Fruit fly (Drosophila melanogaster) whole organism, adult: ENCODE results near the gene Gdap1.
A peak's percentile ranks its signal among the peaks of the same experiment; 100 is the strongest.

Source experiments
- CG11617 ChIP-seq: fragments of 200-800 bp; sonication (Bioruptor generic); optimal IDR thresholded peaks from 2 replicates; lab custom pipeline; 2017; ENCODE audit warnings: mild to moderate bottlenecking, missing biosample characterization, missing genetic modification reagents, missing genetic modification characterization
- CG12768 ChIP-seq: fragments of 200-800 bp; sonication (Bioruptor generic); optimal IDR thresholded peaks from 2 replicates; lab custom pipeline; 2017; ENCODE audit warnings: missing biosample characterization, missing genetic modification characterization, mild to moderate bottlenecking, moderate library complexity, missing genetic modification reagents
- CG14711 ChIP-seq: fragments of 200-800 bp; sonication (Bioruptor generic); optimal IDR thresholded peaks from 2 replicates; lab custom pipeline; 2018; ENCODE audit warnings: missing biosample characterization, mild to moderate bottlenecking, missing genetic modification characterization, moderate library complexity
- CG1620 ChIP-seq: fragments of 200-800 bp; sonication (Bioruptor generic); optimal IDR thresholded peaks from 2 replicates; lab custom pipeline; 2016; ENCODE audit warnings: missing biosample characterization, missing genetic modification characterization
- CG33017 ChIP-seq: fragments of 200-800 bp; sonication (Bioruptor generic); optimal IDR thresholded peaks from 2 replicates; lab custom pipeline; 2018; ENCODE audit warnings: missing biosample characterization, mild to moderate bottlenecking, missing genetic modification characterization, moderate library complexity
- CG5204 ChIP-seq: fragments of 200-800 bp; sonication (Bioruptor generic); optimal IDR thresholded peaks from 2 replicates; lab custom pipeline; 2016; ENCODE audit warnings: missing biosample characterization, missing genetic modification characterization
- CG7045 ChIP-seq: fragments of 200-800 bp; sonication (Bioruptor generic); optimal IDR thresholded peaks from 2 replicates; lab custom pipeline; 2017; ENCODE audit warnings: missing biosample characterization, mild to moderate bottlenecking, missing genetic modification characterization
- CG7101 ChIP-seq: fragments of 200-800 bp; sonication (Bioruptor generic); optimal IDR thresholded peaks from 2 replicates; lab custom pipeline; 2018; ENCODE audit warnings: missing biosample characterization, mild to moderate bottlenecking, missing genetic modification characterization, moderate library complexity
- Clk ChIP-seq: fragments of 200-800 bp; sonication (Bioruptor generic); optimal IDR thresholded peaks from 2 replicates; lab custom pipeline; 2017; ENCODE audit warnings: missing biosample characterization, missing genetic modification characterization
- Crg-1 ChIP-seq: fragments of 200-800 bp; sonication (Bioruptor generic); optimal IDR thresholded peaks from 2 replicates; lab custom pipeline; 2016; ENCODE audit warnings: missing biosample characterization, missing genetic modification characterization
- Hr96 ChIP-seq: fragments of 200-800 bp; sonication (Bioruptor generic); optimal IDR thresholded peaks from 2 replicates; lab custom pipeline; 2016; ENCODE audit warnings: missing biosample characterization, missing genetic modification characterization
- Mnt ChIP-seq: fragments of 200-800 bp; sonication (Bioruptor generic); optimal IDR thresholded peaks from 2 replicates; lab custom pipeline; 2016; ENCODE audit warnings: missing biosample characterization, mild to moderate bottlenecking, missing genetic modification characterization
- bab1 ChIP-seq: fragments of 200-800 bp; sonication (Bioruptor generic); optimal IDR thresholded peaks from 3 replicates; lab custom pipeline; 2019; ENCODE audit warnings: missing biosample characterization, mild to moderate bottlenecking, missing genetic modification characterization, moderate library complexity
- cic ChIP-seq: fragments of 200-800 bp; sonication (Bioruptor generic); optimal IDR thresholded peaks from 2 replicates; lab custom pipeline; 2017; ENCODE audit warnings: missing biosample characterization, mild to moderate bottlenecking, missing genetic modification characterization, moderate library complexity
- cnc ChIP-seq, 2 experiments: fragments of >200 bp; optimal IDR thresholded peaks; 2 replicates each; lab custom pipeline; 2017
- kay ChIP-seq: fragments of 200-800 bp; sonication (Bioruptor generic); peaks from one replicate; lab custom pipeline; 2016; ENCODE audit warnings: missing biosample characterization, missing genetic modification characterization, borderline replicate concordance
- ovo ChIP-seq: fragments of 200-800 bp; sonication (Bioruptor generic); optimal IDR thresholded peaks from 2 replicates; lab custom pipeline; 2016; ENCODE audit warnings: missing biosample characterization, missing genetic modification characterization
- pad ChIP-seq: fragments of 200-800 bp; sonication (Bioruptor generic); optimal IDR thresholded peaks from 3 replicates; lab custom pipeline; 2017; ENCODE audit warnings: missing biosample characterization, missing genetic modification characterization, mild to moderate bottlenecking, moderate library complexity, missing genetic modification reagents
- tj ChIP-seq: fragments of 200-800 bp; sonication (Bioruptor generic); optimal IDR thresholded peaks from 3 replicates; lab custom pipeline; 2017; ENCODE audit warnings: missing biosample characterization, mild to moderate bottlenecking, missing genetic modification characterization, moderate library complexity
- toe ChIP-seq: fragments of 200-800 bp; sonication (Bioruptor generic); optimal IDR thresholded peaks from 2 replicates; lab custom pipeline; 2016; ENCODE audit warnings: missing biosample characterization, missing genetic modification characterization

The Gdap1 gene

dm6 chr3L:5184502-5184859 lies 42.7 kb downstream of the Gdap1 start:
- TF ChIP-seq CG11617 (no peak), kay (GFP tag; lab: Kevin White, UChicago) (peak; percentile 51), CG7045 (GFP tag; lab: Kevin White, UChicago) (no peak), CG33017 (tag; lab: Kevin White, UChicago) (no peak), CG7101 (tag; lab: Kevin White, UChicago) (no peak), Clk (GFP tag; lab: Kevin White, UChicago) (no peak), cic (GFP tag; lab: Kevin White, UChicago) (no peak), toe (GFP tag; lab: Kevin White, UChicago) (no peak), bab1 (GFP tag; lab: Kevin White, UChicago) (no peak), cnc (optimal IDR thresholded peaks at IDR 0.05; lab: Kevin White, UChicago) (no peak), CG12768 (GFP tag; lab: Kevin White, UChicago) (no peak), ovo (GFP tag; lab: Kevin White, UChicago) (peak; percentile 53), Mnt (GFP tag; lab: Kevin White, UChicago) (no peak), pad (GFP tag; lab: Kevin White, UChicago) (no peak)

dm6 chr3L:5184860-5185639 lies 43.3 kb downstream of the Gdap1 start:
- TF ChIP-seq pad (GFP tag; lab: Kevin White, UChicago) (peak; percentile 48), tj (GFP tag; lab: Kevin White, UChicago) (peak; percentile 37), CG1620 (GFP tag; lab: Kevin White, UChicago) (no peak), toe (GFP tag; lab: Kevin White, UChicago) (no peak), cnc (optimal IDR thresholded peaks at IDR 0.05; lab: Kevin White, UChicago) (no peak), Clk (GFP tag; lab: Kevin White, UChicago) (no peak), cic (GFP tag; lab: Kevin White, UChicago) (peak; percentile 83), CG7045 (GFP tag; lab: Kevin White, UChicago) (no peak)

- TF ChIP-seq pad (GFP tag; lab: Kevin White, UChicago) = peak; percentile 80
- peak; percentile 73 for TF ChIP-seq CG7045 (GFP tag; lab: Kevin White, UChicago)
- peak; percentile 10 for TF ChIP-seq tj (GFP tag; lab: Kevin White, UChicago)
- TF ChIP-seq ovo (GFP tag; lab: Kevin White, UChicago) = peak; percentile 32
- TF ChIP-seq CG12768 (GFP tag; lab: Kevin White, UChicago) = peak; percentile 51
- peak; percentile 53 for TF ChIP-seq CG11617
- TF ChIP-seq CG5204 = peak; percentile 24
- TF ChIP-seq CG33017 (tag; lab: Kevin White, UChicago) = peak; percentile 77
- peak; percentile 69 for TF ChIP-seq cic (GFP tag; lab: Kevin White, UChicago)
- no peak for TF ChIP-seq Mnt (GFP tag; lab: Kevin White, UChicago)
- TF ChIP-seq Clk (GFP tag; lab: Kevin White, UChicago) = peak; percentile 40
- TF ChIP-seq cnc (optimal IDR thresholded peaks at IDR 0.05; lab: Kevin White, UChicago) = no peak
- peak; percentile 7 for TF ChIP-seq Crg-1
- TF ChIP-seq toe (GFP tag; lab: Kevin White, UChicago) = peak; percentile 47
- TF ChIP-seq CG1620 (GFP tag; lab: Kevin White, UChicago) = no peak
- TF ChIP-seq Hr96 (GFP tag; lab: Kevin White, UChicago) = peak; percentile 41
- peak; percentile 65 for TF ChIP-seq CG7101 (tag; lab: Kevin White, UChicago)
- peak; percentile 70 for TF ChIP-seq kay (GFP tag; lab: Kevin White, UChicago)
- TF ChIP-seq CG14711 (tag; lab: Kevin White, UChicago) = peak; percentile 71
- TF ChIP-seq bab1 (GFP tag; lab: Kevin White, UChicago) = peak; percentile 14
Measured at dm6 chr3L:5186807-5187571, 45.2 kb downstream of the Gdap1 start.

- TF ChIP-seq ovo (GFP tag; lab: Kevin White, UChicago) (no peak), CG12768 (GFP tag; lab: Kevin White, UChicago) (no peak), toe (GFP tag; lab: Kevin White, UChicago) (no peak), Mnt (GFP tag; lab: Kevin White, UChicago) (no peak), CG5204 (peak; percentile 22), Clk (GFP tag; lab: Kevin White, UChicago) (no peak), CG7045 (GFP tag; lab: Kevin White, UChicago) (no peak), tj (GFP tag; lab: Kevin White, UChicago) (no peak), Hr96 (GFP tag; lab: Kevin White, UChicago) (no peak), CG7101 (tag; lab: Kevin White, UChicago) (peak; percentile 38), Crg-1 (no peak), pad (GFP tag; lab: Kevin White, UChicago) (no peak), CG14711 (tag; lab: Kevin White, UChicago) (peak; percentile 71), bab1 (GFP tag; lab: Kevin White, UChicago) (peak; percentile 80), cnc (optimal IDR thresholded peaks at IDR 0.05; lab: Kevin White, UChicago) (no peak), cic (GFP tag; lab: Kevin White, UChicago) (no peak), kay (GFP tag; lab: Kevin White, UChicago) (no peak), CG11617 (no peak), CG33017 (tag; lab: Kevin White, UChicago) (no peak), CG1620 (GFP tag; lab: Kevin White, UChicago) (no peak)
Measured at dm6 chr3L:5187572-5187934, 45.8 kb downstream of the Gdap1 start.

- TF ChIP-seq bab1 (GFP tag; lab: Kevin White, UChicago) (peak; percentile 29), CG14711 (tag; lab: Kevin White, UChicago) (peak; percentile 7), Crg-1 (no peak), tj (GFP tag; lab: Kevin White, UChicago) (peak; percentile 2), CG1620 (GFP tag; lab: Kevin White, UChicago) (no peak), CG7101 (tag; lab: Kevin White, UChicago) (no peak), toe (GFP tag; lab: Kevin White, UChicago) (no peak)
Measured at dm6 chr3L:5188402-5188801, 46.6 kb downstream of the Gdap1 start.
